Worm (Caenorhabditis elegans) whole organism, L4 larva: ENCODE data around the gene asp-17.

Experiments used
- F26F4.8 ChIP-seq: fragments of 200-800 bp; sonication (Bioruptor generic); conservative IDR thresholded peaks from 2 replicates; pipeline ENCODE4 v1.3.6; 2022; ENCODE audit warnings: missing genetic modification characterization, missing compliant biosample characterization
- F37D6.2 ChIP-seq: sonication (generic microtip); optimal IDR thresholded peaks from 2 replicates; lab custom pipeline; 2016; ENCODE audit warnings: mild to moderate bottlenecking, missing genetic modification characterization, missing compliant biosample characterization
- F44E2.7 ChIP-seq: fragments of 200-800 bp; sonication (Bioruptor generic); IDR thresholded peaks from 2 replicates; pipeline ENCODE4 v2.1.2; 2022; ENCODE audit warnings: missing genetic modification characterization, missing compliant biosample characterization
- R02D3.7 ChIP-seq: fragments of 150-350 bp; sonication (generic microtip); optimal IDR thresholded peaks from 3 replicates; lab custom pipeline; 2014; ENCODE audit warnings: missing biosample characterization, missing genetic modification characterization
- Y48G9A.11 ChIP-seq: fragments of 200-800 bp; sonication (Bioruptor generic); IDR thresholded peaks from 2 replicates; pipeline ENCODE4 v1.3.6; 2022; ENCODE audit warnings: missing genetic modification reagents, missing genetic modification characterization, missing compliant biosample characterization
- aha-1 ChIP-seq: fragments of 150-350 bp; peaks from one replicate; lab custom pipeline; 2014; ENCODE audit warnings: missing biosample characterization, missing genetic modification characterization
- ama-1 ChIP-seq: fragments of 150-350 bp; optimal IDR thresholded peaks from 2 replicates; lab custom pipeline; 2014; ENCODE audit warnings: inconsistent platforms, mixed read lengths
- ceh-20 ChIP-seq: fragments of 200-800 bp; sonication (Bioruptor generic); IDR thresholded peaks from 2 replicates; pipeline ENCODE4 v1.3.6; 2022; ENCODE audit warnings: missing genetic modification reagents, missing genetic modification characterization, missing compliant biosample characterization
- ceh-28 ChIP-seq: fragments of 150-350 bp; optimal IDR thresholded peaks from 2 replicates; lab custom pipeline; 2014; ENCODE audit warnings: missing biosample characterization, missing genetic modification reagents, missing genetic modification characterization
- ceh-62 ChIP-seq: sonication (generic microtip); optimal IDR thresholded peaks from 2 replicates; lab custom pipeline; 2017; ENCODE audit warnings: missing biosample characterization, missing genetic modification characterization
- daf-12 ChIP-seq: fragments of 150-350 bp; optimal IDR thresholded peaks from 2 replicates; lab custom pipeline; 2014; ENCODE audit warnings: missing biosample characterization, missing genetic modification reagents, missing genetic modification characterization
- daf-16 ChIP-seq, 3 experiments: sonication (generic microtip); optimal IDR thresholded peaks; 2 replicates each; lab custom pipeline; 2016 to 2017; ENCODE audit warnings: missing genetic modification characterization in 3 of 3, missing genetic modification reagents in 3 of 3, mild to moderate bottlenecking in 2 of 3, missing compliant biosample characterization in 2 of 3, missing biosample characterization in 1 of 3, moderate library complexity in 1 of 3
- daf-19 ChIP-seq: fragments of 200-800 bp; sonication (Bioruptor generic); conservative IDR thresholded peaks from 2 replicates; pipeline ENCODE4 v1.3.6; 2022; ENCODE audit warnings: missing genetic modification characterization, missing compliant biosample characterization
- daf-8 ChIP-seq: fragments of 200-800 bp; sonication (Bioruptor generic); IDR thresholded peaks from 2 replicates; pipeline ENCODE4 v1.3.6; 2022; ENCODE audit warnings: missing genetic modification characterization, missing compliant biosample characterization
- dmd-6 ChIP-seq: fragments of 200-800 bp; sonication (Bioruptor generic); IDR thresholded peaks from 2 replicates; pipeline ENCODE4 v1.3.6; 2022; ENCODE audit warnings: missing genetic modification reagents, missing genetic modification characterization, missing compliant biosample characterization
- dpl-1 ChIP-seq: fragments of 150-350 bp; optimal IDR thresholded peaks from 2 replicates; lab custom pipeline; 2014; ENCODE audit warnings: missing biosample characterization, missing genetic modification reagents, missing genetic modification characterization
- dve-1 ChIP-seq: sonication (generic microtip); optimal IDR thresholded peaks from 2 replicates; lab custom pipeline; 2017; ENCODE audit warnings: antibody characterized with exemption, mild to moderate bottlenecking, missing genetic modification characterization, missing compliant biosample characterization; ENCODE audit not compliant: insufficient read depth
- hlh-11 ChIP-seq: fragments of 200-800 bp; sonication (Bioruptor generic); optimal IDR thresholded peaks from 2 replicates; lab custom pipeline; 2018; ENCODE audit warnings: mild to moderate bottlenecking, missing genetic modification characterization, missing compliant biosample characterization
- lin-1 ChIP-seq: fragments of 200-800 bp; sonication (Bioruptor generic); IDR thresholded peaks from 2 replicates; pipeline ENCODE4 v1.3.6; 2022; ENCODE audit warnings: missing genetic modification reagents, missing genetic modification characterization, missing compliant biosample characterization
- lin-39 ChIP-seq: fragments of 150-350 bp; optimal IDR thresholded peaks from 2 replicates; lab custom pipeline; 2014; ENCODE audit warnings: missing biosample characterization, missing genetic modification reagents, missing genetic modification characterization
- lsy-2 ChIP-seq, 2 experiments: fragments of 150-350 bp in 1 of 2; sonication (generic microtip) in 1 of 2; optimal IDR thresholded peaks; 2 replicates each; lab custom pipeline; 2014 to 2017; ENCODE audit warnings: missing biosample characterization in 2 of 2, missing genetic modification characterization in 2 of 2
- madf-5 ChIP-seq, 2 experiments: fragments of 200-800 bp; sonication (Bioruptor generic); IDR thresholded peaks; 2 replicates each; pipeline ENCODE4 v1.3.6; 2022; ENCODE audit warnings: missing compliant biosample characterization in 2 of 2, missing genetic modification characterization in 2 of 2
- mdt-29 ChIP-seq: fragments of 200-800 bp; sonication (Bioruptor generic); IDR thresholded peaks from 2 replicates; pipeline ENCODE4 v1.3.6; 2022; ENCODE audit warnings: missing genetic modification reagents, missing genetic modification characterization, missing compliant biosample characterization
- mep-1 ChIP-seq: fragments of 150-350 bp; sonication (generic microtip); optimal IDR thresholded peaks from 3 replicates; lab custom pipeline; 2014; ENCODE audit warnings: missing biosample characterization, missing genetic modification characterization
- mes-2 ChIP-seq: sonication (generic microtip); optimal IDR thresholded peaks from 2 replicates; lab custom pipeline; 2016; ENCODE audit warnings: missing genotype, mild to moderate bottlenecking, missing genetic modification characterization, missing compliant biosample characterization; ENCODE audit not compliant: poor library complexity, severe bottlenecking
- nhr-10 ChIP-seq: fragments of 150-350 bp; optimal IDR thresholded peaks from 2 replicates; lab custom pipeline; 2014; ENCODE audit warnings: missing biosample characterization, missing genetic modification characterization
- nhr-102 ChIP-seq: sonication (generic microtip); optimal IDR thresholded peaks from 2 replicates; lab custom pipeline; 2016; ENCODE audit warnings: mild to moderate bottlenecking, missing genetic modification characterization, moderate library complexity, missing compliant biosample characterization
- nhr-237 ChIP-seq: sonication (generic microtip); optimal IDR thresholded peaks from 2 replicates; lab custom pipeline; 2017; ENCODE audit warnings: missing biosample characterization, missing genetic modification characterization
- nhr-25 ChIP-seq: sonication (generic microtip); optimal IDR thresholded peaks from 2 replicates; lab custom pipeline; 2017; ENCODE audit warnings: missing genetic modification characterization, mild to moderate bottlenecking, missing compliant biosample characterization, antibody characterized with exemption, moderate library complexity, borderline replicate concordance; ENCODE audit not compliant: insufficient read depth
- nhr-28 ChIP-seq: fragments of 150-350 bp; optimal IDR thresholded peaks from 2 replicates; lab custom pipeline; 2014; ENCODE audit warnings: missing biosample characterization, missing genetic modification characterization
- nhr-48 ChIP-seq: sonication (generic microtip); optimal IDR thresholded peaks from 2 replicates; lab custom pipeline; 2016; ENCODE audit warnings: mild to moderate bottlenecking, missing genetic modification characterization, missing compliant biosample characterization
- nhr-6 ChIP-seq: fragments of 150-350 bp; optimal IDR thresholded peaks from 2 replicates; lab custom pipeline; 2014; ENCODE audit warnings: missing biosample characterization, missing genetic modification characterization
- nhr-77 ChIP-seq: fragments of 150-350 bp; optimal IDR thresholded peaks from 2 replicates; lab custom pipeline; 2014; ENCODE audit warnings: missing biosample characterization, missing genetic modification characterization
- php-3 ChIP-seq: fragments of 200-800 bp; sonication (Bioruptor generic); IDR thresholded peaks from 2 replicates; pipeline ENCODE4 v1.3.6; 2022; ENCODE audit warnings: missing genetic modification reagents, missing genetic modification characterization, missing compliant biosample characterization
- pqm-1 ChIP-seq: sonication (generic microtip); optimal IDR thresholded peaks from 2 replicates; lab custom pipeline; 2017; ENCODE audit warnings: missing biosample characterization, missing genetic modification characterization
- spr-3 ChIP-seq: fragments of 200-800 bp; sonication (Bioruptor generic); optimal IDR thresholded peaks from 2 replicates; lab custom pipeline; 2018; ENCODE audit warnings: mild to moderate bottlenecking, missing genetic modification characterization, missing compliant biosample characterization
- tra-1 ChIP-seq: fragments of 200-800 bp; sonication (Bioruptor generic); IDR thresholded peaks from 2 replicates; pipeline ENCODE4 v1.3.6; 2022; ENCODE audit warnings: missing genetic modification reagents, missing genetic modification characterization, missing compliant biosample characterization
- unc-39 ChIP-seq: sonication (generic microtip); optimal IDR thresholded peaks from 2 replicates; lab custom pipeline; 2017; ENCODE audit warnings: missing biosample characterization, missing genetic modification characterization

The asp-17 gene

DNA sequence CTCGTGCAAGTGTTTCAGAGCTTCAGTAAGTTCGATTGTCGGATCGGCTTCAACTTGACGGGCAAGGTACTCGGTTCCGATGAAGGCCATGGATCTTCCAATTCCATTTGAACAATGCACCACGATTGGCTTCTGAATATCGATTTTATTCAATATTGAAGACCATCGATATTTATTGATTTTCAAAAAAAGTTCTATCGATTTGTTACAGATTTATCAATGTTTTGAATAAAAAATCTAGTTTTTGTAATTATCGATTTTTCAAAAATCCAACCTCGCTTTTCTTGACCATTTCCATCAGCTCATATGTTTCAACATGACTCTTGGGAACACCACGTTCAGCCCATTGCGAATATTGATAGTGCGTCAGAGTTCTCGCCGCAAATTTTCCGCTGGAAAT, 31.8 kb upstream of the asp-17 start:
- TF ChIP-seq dpl-1 (GFP tag; lab: Kevin White, UChicago): no peak
- peak; percentile 59 for TF ChIP-seq ceh-28 (tag; lab: Kevin White, UChicago)
- no peak for TF ChIP-seq F37D6.2 (tag; lab: Kevin White, UChicago)
- no peak for TF ChIP-seq unc-39 (tag; lab: Kevin White, UChicago)

DNA sequence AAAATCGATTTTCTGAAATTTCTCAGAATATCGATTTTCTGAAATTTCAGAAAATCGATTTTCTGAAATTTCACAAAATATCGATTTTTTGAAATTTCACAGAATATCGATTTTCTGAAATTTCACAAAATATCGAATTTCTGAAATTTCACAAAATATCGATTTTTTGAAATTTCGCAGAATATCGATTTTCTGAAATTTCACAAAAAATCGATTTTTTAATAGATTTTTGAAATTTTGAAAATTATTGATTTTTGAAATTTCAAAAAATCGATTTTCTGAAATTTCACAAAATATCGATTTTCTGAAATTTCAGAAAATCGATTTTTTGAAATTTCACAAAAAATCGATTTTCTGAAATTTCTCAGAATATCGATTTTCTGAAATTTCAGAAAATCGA, 28.8 kb upstream of the asp-17 start:
- peak; percentile 21 for TF ChIP-seq ceh-28 (tag; lab: Kevin White, UChicago)
- TF ChIP-seq, all 104 proteins: peak for 1; not testable (repeated sequence) for 103

- TF ChIP-seq ceh-28 (tag; lab: Kevin White, UChicago) (peak; percentile 77), nhr-25 (no peak)
Measured at ce11 chrV:19063326-19063725, 26.2 kb upstream of the asp-17 start.

ce11 chrV:19059873-19060272, 22.8 kb upstream of the asp-17 start, which contains the start of gene twk-46:
Gene twk-46 (plus strand): TSS chrV:19060173.
- no peak for TF ChIP-seq nhr-237 (tag; lab: Kevin White, UChicago)

DNA sequence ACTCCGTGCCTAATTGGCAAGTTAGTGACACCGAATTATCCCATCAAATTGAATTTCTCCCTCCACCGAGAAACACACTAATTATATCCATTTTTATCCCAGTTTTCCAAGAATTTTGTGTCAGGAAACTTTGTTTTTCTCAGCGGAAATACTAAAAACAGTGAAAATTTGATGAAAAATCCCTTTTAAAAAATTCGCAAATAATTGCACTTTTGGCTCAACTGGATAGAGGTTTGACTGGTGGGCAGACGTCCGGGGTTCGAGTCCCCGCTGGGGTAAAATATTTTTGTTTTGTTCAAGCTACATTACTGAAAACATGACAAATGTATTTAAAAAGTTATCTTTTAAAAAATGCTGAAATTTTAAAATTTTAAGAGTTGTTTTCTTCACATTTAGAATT, 21.0 kb upstream of the asp-17 start:
- TF ChIP-seq aha-1 (tag; lab: Kevin White, UChicago) (peak; percentile 14), dve-1 (tag; lab: Kevin White, UChicago) (no peak), daf-16 (GFP tag; optimal IDR thresholded peaks at IDR 0.05; lab: Kevin White, UChicago) (no peak), daf-16 (tag; optimal IDR thresholded peaks at IDR 0.05; lab: Kevin White, UChicago) (no peak)

- TF ChIP-seq ceh-62 (tag; lab: Kevin White, UChicago) (no peak), ceh-20 (GFP tag; lab: Robert Waterston, UW) (0 out of 2 replicates have a peak, but pooled peaks have one; percentile 31), mes-2 (tag; lab: Kevin White, UChicago) (no peak)
Measured at ce11 chrV:19057602-19058001, 20.5 kb upstream of the asp-17 start.

DNA sequence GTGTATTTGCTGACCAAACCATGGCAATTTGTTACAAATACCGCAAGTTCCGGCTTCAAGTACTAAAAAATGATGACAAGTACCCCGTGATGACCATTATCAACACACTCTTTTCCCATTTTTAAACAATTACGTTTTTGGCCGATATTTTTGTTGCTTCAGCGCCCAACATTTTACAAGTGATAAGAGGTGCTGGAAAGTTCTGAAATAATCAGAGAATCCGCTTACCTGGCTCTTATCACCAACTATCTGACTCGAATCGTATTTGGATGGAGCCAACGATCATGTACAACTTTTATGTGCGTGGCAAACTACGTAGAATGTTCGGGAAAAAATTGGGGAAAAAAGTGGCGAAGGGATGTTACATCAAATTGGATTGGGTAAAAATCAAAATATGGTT, 16.2 kb upstream of the asp-17 start:
- TF ChIP-seq nhr-48 (peak; percentile 24), spr-3 (GFP tag; lab: Kevin White, UChicago) (no peak), lsy-2 (tag; optimal IDR thresholded peaks at IDR 0.05; lab: Kevin White, UChicago) (peak in 1 of 2 experiments; percentile 2), daf-12 (tag; lab: Kevin White, UChicago) (no peak), nhr-6 (tag; lab: Kevin White, UChicago) (no peak), madf-5 (GFP tag; IDR thresholded peaks at IDR 0.05; lab: Robert Waterston, UW) (no peak), nhr-28 (tag; lab: Kevin White, UChicago) (peak; percentile 79), nhr-77 (tag; lab: Kevin White, UChicago) (peak; percentile 80), mdt-29 (GFP tag; lab: Robert Waterston, UW) (peak; percentile 77), ama-1 (lab: Kevin White, UChicago) (no peak), aha-1 (tag; lab: Kevin White, UChicago) (peak; percentile 6), tra-1 (GFP tag; lab: Robert Waterston, UW) (0 out of 2 replicates have a peak, but pooled peaks have one; percentile 39), hlh-11 (tag; lab: Kevin White, UChicago) (peak; percentile 77), F26F4.8 (GFP tag; lab: Robert Waterston, UW) (no peak), Y48G9A.11 (no peak), nhr-10 (tag; lab: Kevin White, UChicago) (peak; percentile 7), daf-19 (GFP tag; lab: Robert Waterston, UW) (no peak), pqm-1 (tag; lab: Kevin White, UChicago) (peak; percentile 27), unc-39 (tag; lab: Kevin White, UChicago) (no peak), dve-1 (tag; lab: Kevin White, UChicago) (peak; percentile 82), lin-39 (tag; lab: Kevin White, UChicago) (no peak), lin-1 (GFP tag; lab: Robert Waterston, UW) (0 out of 2 replicates have a peak, but pooled peaks have one; percentile 22), R02D3.7 (no peak), php-3 (GFP tag; lab: Robert Waterston, UW) (peak; percentile 72), daf-8 (GFP tag; lab: Robert Waterston, UW) (no peak), mep-1 (tag; lab: Kevin White, UChicago) (peak; percentile 34), F44E2.7 (GFP tag; lab: Robert Waterston, UW) (no peak), daf-16 (GFP tag; optimal IDR thresholded peaks at IDR 0.05; lab: Kevin White, UChicago) (no peak), daf-16 (tag; optimal IDR thresholded peaks at IDR 0.05; lab: Kevin White, UChicago) (peak; percentile 93), dmd-6 (GFP tag; lab: Robert Waterston, UW) (peak; percentile 73), nhr-102 (tag; lab: Kevin White, UChicago) (peak; percentile 34)
